Fruit fly (Drosophila melanogaster): Measurements from ENCODE around the gene Cad96Cb.

The Cad96Cb gene

DNA sequence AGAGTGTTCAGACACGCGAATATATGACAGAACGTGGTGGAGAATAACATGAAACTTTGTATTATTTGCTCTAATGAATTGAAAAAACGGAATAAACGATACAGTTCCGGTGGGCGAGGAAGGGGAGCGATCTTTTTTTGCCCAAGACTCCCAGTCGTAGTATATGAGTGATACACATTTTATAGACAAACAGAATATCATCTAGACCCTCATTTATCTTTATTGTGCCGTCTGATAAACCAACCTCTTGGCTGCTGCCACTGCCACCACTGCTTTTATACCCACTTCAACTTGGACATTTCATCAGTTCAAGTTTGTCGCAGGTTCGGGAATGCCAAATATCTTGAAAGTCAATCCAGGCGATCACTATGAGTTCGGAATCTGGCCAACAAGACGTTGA, 16.1 kb downstream of the Cad96Cb start, which contains the start of gene CG31106:
Gene CG31106, plus strand, starts transcription at position 301 of the 400 bp plus-strand sequence.
- TF ChIP-seq ey (GFP tag; optimal IDR thresholded peaks at IDR 0.05) = no peak
- TF ChIP-seq HLH106 (tag; optimal IDR thresholded peaks at IDR 0.05) = no peak
- no peak for TF ChIP-seq Dif (GFP tag; optimal IDR thresholded peaks at IDR 0.05; ENCODE audit: partially characterized antibody)
- TF ChIP-seq CG9705 (GFP tag; optimal IDR thresholded peaks at IDR 0.05) = no peak
- no peak for TF ChIP-seq Vsx2 (GFP tag; optimal IDR thresholded peaks at IDR 0.05; ENCODE audit: partially characterized antibody)
- TF ChIP-seq N (GFP tag; optimal IDR thresholded peaks at IDR 0.05) = no peak
- no peak for TF ChIP-seq CG32264 (GFP tag; optimal IDR thresholded peaks at IDR 0.05)
- TF ChIP-seq psq (GFP tag; optimal IDR thresholded peaks at IDR 0.05) = no peak
- no peak for TF ChIP-seq sv (GFP tag; optimal IDR thresholded peaks at IDR 0.05)
- TF ChIP-seq Jra (GFP tag; optimal IDR thresholded peaks at IDR 0.05) = no peak
- TF ChIP-seq sage (GFP tag; optimal IDR thresholded peaks at IDR 0.05) = no peak
- no peak for TF ChIP-seq tai (GFP tag; optimal IDR thresholded peaks at IDR 0.05)
- no peak for TF ChIP-seq rgr (GFP tag; optimal IDR thresholded peaks at IDR 0.05)
- TF ChIP-seq CrebA (GFP tag; optimal IDR thresholded peaks at IDR 0.05; ENCODE audit: borderline replicate concordance) = no peak

- peak; percentile 8 for TF ChIP-seq br (GFP tag; optimal IDR thresholded peaks at IDR 0.05)
- no peak for TF ChIP-seq tai (GFP tag; optimal IDR thresholded peaks at IDR 0.05)
- TF ChIP-seq HLH106 (tag; optimal IDR thresholded peaks at IDR 0.05) = peak; percentile 8
- no peak for TF ChIP-seq CrebA (GFP tag; optimal IDR thresholded peaks at IDR 0.05; ENCODE audit: borderline replicate concordance)
- peak; percentile 29 for TF ChIP-seq brk (GFP tag; optimal IDR thresholded peaks at IDR 0.05)
- no peak for TF ChIP-seq GATAd (GFP tag; optimal IDR thresholded peaks at IDR 0.05)
- TF ChIP-seq dsf (GFP tag; optimal IDR thresholded peaks at IDR 0.05; ENCODE audit: borderline replicate concordance) = no peak
- TF ChIP-seq Hr78 (GFP tag; optimal IDR thresholded peaks at IDR 0.05) = no peak
- no peak for TF ChIP-seq Rel (GFP tag; optimal IDR thresholded peaks at IDR 0.05)
- no peak for TF ChIP-seq Rel (tag; optimal IDR thresholded peaks at IDR 0.05)
- TF ChIP-seq woc (GFP tag; optimal IDR thresholded peaks at IDR 0.05) = peak; percentile 65
- no peak for TF ChIP-seq rgr (GFP tag; optimal IDR thresholded peaks at IDR 0.05)
- peak; percentile 44 for TF ChIP-seq Hnf4 (GFP tag; optimal IDR thresholded peaks at IDR 0.05)
- TF ChIP-seq dmrt93B (GFP tag; optimal IDR thresholded peaks at IDR 0.05) = no peak
- peak; percentile 5 for TF ChIP-seq Jra (GFP tag; optimal IDR thresholded peaks at IDR 0.05)
- peak; percentile 33 for TF ChIP-seq Hr83 (GFP tag; optimal IDR thresholded peaks at IDR 0.05; ENCODE audit: poor library complexity, severe bottlenecking)
- peak; percentile 24 for TF ChIP-seq fru (GFP tag; optimal IDR thresholded peaks at IDR 0.05)
- TF ChIP-seq Dif (GFP tag; optimal IDR thresholded peaks at IDR 0.05; ENCODE audit: partially characterized antibody) = no peak
- TF ChIP-seq sage (GFP tag; optimal IDR thresholded peaks at IDR 0.05) = no peak
- TF ChIP-seq dl (GFP tag; optimal IDR thresholded peaks at IDR 0.05; ENCODE audit: insufficient read depth in 1 of 2, partially characterized antibody in 2 of 2) = no peak
- no peak for TF ChIP-seq Vsx2 (GFP tag; optimal IDR thresholded peaks at IDR 0.05; ENCODE audit: partially characterized antibody)
- no peak for TF ChIP-seq OdsH (GFP tag; optimal IDR thresholded peaks at IDR 0.05)
- no peak for TF ChIP-seq psq (GFP tag; optimal IDR thresholded peaks at IDR 0.05)
- no peak for TF ChIP-seq sv (GFP tag; optimal IDR thresholded peaks at IDR 0.05)
- no peak for TF ChIP-seq jim (GFP tag; optimal IDR thresholded peaks at IDR 0.05)
- TF ChIP-seq pan (optimal IDR thresholded peaks at IDR 0.05) = no peak
- TF ChIP-seq h (GFP tag; optimal IDR thresholded peaks at IDR 0.05) = peak; percentile 48
- no peak for TF ChIP-seq CG32264 (GFP tag; optimal IDR thresholded peaks at IDR 0.05)
- TF ChIP-seq foxo (GFP tag; optimal IDR thresholded peaks at IDR 0.05) = peak in 1 of 2 experiments; percentile 53
- no peak for TF ChIP-seq lola (GFP tag; optimal IDR thresholded peaks at IDR 0.05)
- TF ChIP-seq Dfd (GFP tag; optimal IDR thresholded peaks at IDR 0.05) = no peak
- TF ChIP-seq usp (GFP tag; optimal IDR thresholded peaks at IDR 0.05) = no peak
- no peak for TF ChIP-seq ey (GFP tag; optimal IDR thresholded peaks at IDR 0.05)
- no peak for TF ChIP-seq N (GFP tag; optimal IDR thresholded peaks at IDR 0.05)
- TF ChIP-seq Mio (GFP tag; optimal IDR thresholded peaks at IDR 0.05) = no peak
Measured at dm6 chr3R:25215123-25215522, 17.0 kb downstream of the Cad96Cb start, which contains the start of gene Saysd1. TSS of gene Saysd1 (minus strand) at chr3R:25215188.

- TF ChIP-seq brk (GFP tag; optimal IDR thresholded peaks at IDR 0.05) = no peak
- TF ChIP-seq Myc (optimal IDR thresholded peaks at IDR 0.05) = no peak
- TF ChIP-seq sv (GFP tag; optimal IDR thresholded peaks at IDR 0.05) = no peak
- no peak for TF ChIP-seq sage (GFP tag; optimal IDR thresholded peaks at IDR 0.05)
- no peak for TF ChIP-seq Abd-B (GFP tag; optimal IDR thresholded peaks at IDR 0.05)
- no peak for TF ChIP-seq Dif (GFP tag; optimal IDR thresholded peaks at IDR 0.05; ENCODE audit: partially characterized antibody)
- TF ChIP-seq dmrt93B (GFP tag; optimal IDR thresholded peaks at IDR 0.05) = no peak
- no peak for TF ChIP-seq Mio (GFP tag; optimal IDR thresholded peaks at IDR 0.05)
- no peak for TF ChIP-seq HLH106 (tag; optimal IDR thresholded peaks at IDR 0.05)
- no peak for TF ChIP-seq usp (GFP tag; optimal IDR thresholded peaks at IDR 0.05)
Measured at dm6 chr3R:25209207-25209606, 22.9 kb downstream of the Cad96Cb start.

All from whole organism, wandering third instar larva.